Worm (Caenorhabditis elegans) whole organism, late embryonic: Measurements from ENCODE around the gene B0391.14.

Source experiments
- ama-1 ChIP-seq: fragments of 150-350 bp; optimal IDR thresholded peaks from 2 replicates; lab custom pipeline; 2014
- ceh-18 ChIP-seq: sonication (generic microtip); optimal IDR thresholded peaks from 2 replicates; lab custom pipeline; 2016; ENCODE audit warnings: missing genetic modification characterization, missing compliant biosample characterization
- fkh-6 ChIP-seq: sonication (generic microtip); optimal IDR thresholded peaks from 2 replicates; lab custom pipeline; 2016; ENCODE audit warnings: missing genetic modification characterization, missing compliant biosample characterization
- hlh-6 ChIP-seq: sonication (generic microtip); optimal IDR thresholded peaks from 2 replicates; lab custom pipeline; 2016; ENCODE audit warnings: missing genotype, missing genetic modification characterization, missing compliant biosample characterization
- pha-4 ChIP-seq: fragments of 150-350 bp; optimal IDR thresholded peaks from 2 replicates; lab custom pipeline; 2018; ENCODE audit warnings: missing biosample characterization, missing genetic modification reagents, missing genetic modification characterization
- sox-2 ChIP-seq: fragments of 200-800 bp; sonication (Bioruptor generic); IDR thresholded peaks from 2 replicates; pipeline ENCODE4 v1.3.6; 2022; ENCODE audit warnings: missing genetic modification reagents, missing genetic modification characterization, missing compliant biosample characterization

ce11 chrV:15567344-15567804 lies 32.3 kb downstream of the B0391.14 start, which contains the start of gene acs-2:
- TF ChIP-seq ama-1 (no peak), fkh-6 (tag; lab: Kevin White, UChicago) (no peak), pha-4 (tag; lab: Kevin White, UChicago) (no peak), sox-2 (GFP tag; lab: Robert Waterston, UW) (no peak), hlh-6 (tag; lab: Kevin White, UChicago) (no peak), ceh-18 (tag; lab: Kevin White, UChicago) (no peak)
